Fruit fly (Drosophila melanogaster) whole organism, embryonic: ENCODE results near the gene vari.

ENCODE experiments used
- Adf1 ChIP-seq: fragments of 200-800 bp; sonication (Bioruptor generic); IDR thresholded peaks from 2 replicates; pipeline ENCODE4 v1.3.6; 2022; ENCODE audit warnings: missing biosample characterization, missing genetic modification characterization
- Atf3 ChIP-seq: fragments of 200-800 bp; sonication (Bioruptor generic); optimal IDR thresholded peaks from 3 replicates; lab custom pipeline; 2016; ENCODE audit warnings: missing biosample characterization, missing genetic modification characterization
- BEAF-32 ChIP-seq: fragments of 200-800 bp; sonication (Bioruptor generic); optimal IDR thresholded peaks from 3 replicates; lab custom pipeline; 2017; ENCODE audit warnings: missing biosample characterization, missing genetic modification characterization, mild to moderate bottlenecking, moderate library complexity, missing genetic modification reagents
- CG10462 ChIP-seq: fragments of 200-800 bp; sonication (Bioruptor generic); optimal IDR thresholded peaks from 2 replicates; lab custom pipeline; 2016; ENCODE audit warnings: missing biosample characterization, missing genetic modification characterization
- CG10543 ChIP-seq: fragments of 200-800 bp; sonication (Bioruptor generic); optimal IDR thresholded peaks from 3 replicates; lab custom pipeline; 2017; ENCODE audit warnings: missing biosample characterization, mild to moderate bottlenecking, missing genetic modification characterization, moderate library complexity
- CG10959 ChIP-seq: fragments of 200-800 bp; sonication (Bioruptor generic); IDR thresholded peaks from 2 replicates; pipeline ENCODE4 v1.3.6; 2022; ENCODE audit warnings: missing biosample characterization, missing genetic modification characterization
- CG13287 ChIP-seq: fragments of 200-800 bp; sonication (Bioruptor generic); IDR thresholded peaks from 2 replicates; pipeline ENCODE4 v1.3.6; 2022; ENCODE audit warnings: missing biosample characterization, missing genetic modification characterization; ENCODE audit not compliant: partially characterized antibody
- CG15269 ChIP-seq: fragments of 200-800 bp; sonication (Bioruptor generic); optimal IDR thresholded peaks from 2 replicates; lab custom pipeline; 2018; ENCODE audit warnings: missing biosample characterization, mild to moderate bottlenecking, missing genetic modification characterization, moderate library complexity
- CG1792 ChIP-seq: fragments of 200-800 bp; sonication (Bioruptor generic); optimal IDR thresholded peaks from 2 replicates; lab custom pipeline; 2016; ENCODE audit warnings: missing biosample characterization, missing genetic modification characterization
- CG18476 ChIP-seq: fragments of 200-800 bp; sonication (Bioruptor generic); optimal IDR thresholded peaks from 2 replicates; lab custom pipeline; 2016; ENCODE audit warnings: missing biosample characterization, mild to moderate bottlenecking, missing genetic modification characterization
- CG30403 ChIP-seq: fragments of 200-800 bp; sonication (Bioruptor generic); optimal IDR thresholded peaks from 3 replicates; lab custom pipeline; 2016; ENCODE audit warnings: missing biosample characterization, missing genetic modification characterization
- CG3163 ChIP-seq: fragments of 200-800 bp; sonication (Bioruptor generic); optimal IDR thresholded peaks from 3 replicates; lab custom pipeline; 2016; ENCODE audit warnings: missing biosample characterization, missing genetic modification characterization
- CG33213 ChIP-seq: fragments of 200-800 bp; sonication (Bioruptor generic); optimal IDR thresholded peaks from 3 replicates; lab custom pipeline; 2016; ENCODE audit warnings: missing biosample characterization, missing genetic modification characterization
- CG6813 ChIP-seq: fragments of 200-800 bp; sonication (Bioruptor generic); optimal IDR thresholded peaks from 2 replicates; lab custom pipeline; 2017; ENCODE audit warnings: missing biosample characterization, missing genetic modification characterization, mild to moderate bottlenecking, moderate library complexity, missing genetic modification reagents
- CG7928 ChIP-seq: fragments of 200-800 bp; sonication (Bioruptor generic); optimal IDR thresholded peaks from 2 replicates; lab custom pipeline; 2017; ENCODE audit warnings: missing biosample characterization, mild to moderate bottlenecking, missing genetic modification characterization
- CG7987 ChIP-seq: fragments of 200-800 bp; sonication (Bioruptor generic); optimal IDR thresholded peaks from 2 replicates; lab custom pipeline; 2018; ENCODE audit warnings: missing biosample characterization, mild to moderate bottlenecking, missing genetic modification characterization, moderate library complexity
- CG8290 ChIP-seq, 3 experiments: fragments of 200-800 bp; sonication (Bioruptor generic); optimal IDR thresholded peaks; 2 replicates each; lab custom pipeline; 2016 to 2019; ENCODE audit warnings: missing biosample characterization in 3 of 3, missing genetic modification characterization in 3 of 3, mild to moderate bottlenecking in 2 of 3, moderate library complexity in 1 of 3
- CG8944 ChIP-seq: fragments of 200-800 bp; sonication (Bioruptor generic); optimal IDR thresholded peaks from 3 replicates; lab custom pipeline; 2016; ENCODE audit warnings: missing biosample characterization, missing genetic modification characterization
- CG9932 ChIP-seq: fragments of 200-800 bp; sonication (Bioruptor generic); IDR thresholded peaks from 2 replicates; pipeline ENCODE4 v1.3.6; 2022; ENCODE audit warnings: missing biosample characterization, missing genetic modification characterization
- CoRest ChIP-seq: fragments of 200-800 bp; sonication (Bioruptor generic); optimal IDR thresholded peaks from 3 replicates; lab custom pipeline; 2018; ENCODE audit warnings: missing biosample characterization, mild to moderate bottlenecking, missing genetic modification characterization, moderate library complexity
- Dbx ChIP-seq: fragments of 200-800 bp; sonication (Bioruptor generic); IDR thresholded peaks from 3 replicates; pipeline ENCODE4 v1.3.6; 2022; ENCODE audit warnings: missing biosample characterization, missing genetic modification characterization
- E2f2 ChIP-seq: fragments of 200-800 bp; sonication (Bioruptor generic); IDR thresholded peaks from 2 replicates; pipeline ENCODE4 v1.3.6; 2022; ENCODE audit warnings: missing biosample characterization, missing genetic modification characterization
- HHEX ChIP-seq: fragments of 200-800 bp; sonication (Bioruptor generic); optimal IDR thresholded peaks from 3 replicates; lab custom pipeline; 2017; ENCODE audit warnings: missing biosample characterization, mild to moderate bottlenecking, missing genetic modification characterization, missing genetic modification reagents
- MESR4 ChIP-seq: fragments of 200-800 bp; sonication (Bioruptor generic); optimal IDR thresholded peaks from 2 replicates; lab custom pipeline; 2018; ENCODE audit warnings: missing biosample characterization, mild to moderate bottlenecking, missing genetic modification characterization, moderate library complexity
- Max ChIP-seq: fragments of 200-800 bp; sonication (Bioruptor generic); optimal IDR thresholded peaks from 2 replicates; lab custom pipeline; 2016; ENCODE audit warnings: missing biosample characterization, mild to moderate bottlenecking, missing genetic modification characterization
- NC2β ChIP-seq: fragments of 200-800 bp; sonication (Bioruptor generic); optimal IDR thresholded peaks from 2 replicates; lab custom pipeline; 2016; ENCODE audit warnings: missing biosample characterization, missing genetic modification characterization
- PHDP ChIP-seq: fragments of 200-800 bp; sonication (Bioruptor generic); optimal IDR thresholded peaks from 3 replicates; lab custom pipeline; 2018; ENCODE audit warnings: missing biosample characterization, mild to moderate bottlenecking, missing genetic modification characterization, moderate library complexity
- Pdp1 ChIP-seq, 2 experiments: fragments of 200-800 bp; sonication (Bioruptor generic); optimal IDR thresholded peaks; 3 replicates each; lab custom pipeline; 2016; ENCODE audit warnings: missing biosample characterization in 2 of 2, missing genetic modification characterization in 2 of 2, mild to moderate bottlenecking in 1 of 2, moderate library complexity in 1 of 2
- Ravus ChIP-seq: fragments of 200-800 bp; sonication (Bioruptor generic); IDR thresholded peaks from 2 replicates; pipeline ENCODE4 v1.3.6; 2022; ENCODE audit warnings: missing biosample characterization, missing genetic modification characterization
- Sry-δ ChIP-seq: fragments of 200-800 bp; sonication (Bioruptor generic); optimal IDR thresholded peaks from 2 replicates; lab custom pipeline; 2016; ENCODE audit warnings: missing biosample characterization, missing genetic modification characterization
- Xbp1 ChIP-seq: fragments of 200-800 bp; sonication (Bioruptor generic); optimal IDR thresholded peaks from 3 replicates; lab custom pipeline; 2016; ENCODE audit warnings: missing biosample characterization, mild to moderate bottlenecking, missing genetic modification characterization
- ase ChIP-seq: fragments of 200-800 bp; sonication (Bioruptor generic); IDR thresholded peaks from 3 replicates; pipeline ENCODE4 v1.3.6; 2022; ENCODE audit warnings: missing biosample characterization, missing genetic modification characterization
- crc ChIP-seq: fragments of 200-800 bp; sonication (Bioruptor generic); optimal IDR thresholded peaks from 2 replicates; lab custom pipeline; 2016; ENCODE audit warnings: missing biosample characterization, missing genetic modification characterization
- crp ChIP-seq, 2 experiments: fragments of 200-800 bp; sonication (Bioruptor generic); optimal IDR thresholded peaks; 2 replicates in 1 of 2; 3 replicates in 1 of 2; lab custom pipeline; 2017; ENCODE audit warnings: missing biosample characterization in 2 of 2, missing genetic modification characterization in 2 of 2, mild to moderate bottlenecking in 1 of 2, moderate library complexity in 1 of 2
- fu2 ChIP-seq: fragments of 200-800 bp; sonication (Bioruptor generic); optimal IDR thresholded peaks from 2 replicates; lab custom pipeline; 2016; ENCODE audit warnings: missing biosample characterization, missing genetic modification characterization
- gfzf ChIP-seq: fragments of 200-800 bp; sonication (Bioruptor generic); optimal IDR thresholded peaks from 2 replicates; lab custom pipeline; 2016; ENCODE audit warnings: missing biosample characterization, mild to moderate bottlenecking, missing genetic modification characterization, moderate library complexity
- her ChIP-seq: fragments of 200-800 bp; sonication (Bioruptor generic); optimal IDR thresholded peaks from 2 replicates; lab custom pipeline; 2016; ENCODE audit warnings: missing biosample characterization, missing genetic modification characterization
- jumu ChIP-seq: fragments of 200-800 bp; sonication (Bioruptor generic); optimal IDR thresholded peaks from 3 replicates; lab custom pipeline; 2016; ENCODE audit warnings: missing biosample characterization, missing genetic modification characterization
- kah ChIP-seq: fragments of 200-800 bp; sonication (Bioruptor generic); optimal IDR thresholded peaks from 2 replicates; lab custom pipeline; 2018; ENCODE audit warnings: missing biosample characterization, mild to moderate bottlenecking, missing genetic modification characterization
- lilli ChIP-seq: fragments of 200-800 bp; sonication (Bioruptor generic); optimal IDR thresholded peaks from 3 replicates; lab custom pipeline; 2016; ENCODE audit warnings: missing biosample characterization, missing genetic modification characterization
- lov ChIP-seq, 2 experiments: fragments of 200-800 bp in 1 of 2; fragments of >200 bp in 1 of 2; sonication (Bioruptor generic) in 1 of 2; IDR thresholded peaks in 1 of 2; optimal IDR thresholded peaks in 1 of 2; 2 replicates in 1 of 2; 3 replicates in 1 of 2; pipeline versions ENCODE4 v1.3.6 to Lab custom; 2017 to 2022; ENCODE audit warnings: missing biosample characterization in 1 of 2, missing genetic modification characterization in 1 of 2
- maf-S ChIP-seq: fragments of 200-800 bp; sonication (Bioruptor generic); optimal IDR thresholded peaks from 2 replicates; lab custom pipeline; 2016; ENCODE audit warnings: missing biosample characterization, missing genetic modification characterization
- mam ChIP-seq: fragments of 200-800 bp; sonication (Bioruptor generic); optimal IDR thresholded peaks from 3 replicates; lab custom pipeline; 2016; ENCODE audit warnings: missing biosample characterization, missing genetic modification characterization
- odd ChIP-seq: fragments of 200-800 bp; sonication (Bioruptor generic); optimal IDR thresholded peaks from 2 replicates; lab custom pipeline; 2017; ENCODE audit warnings: missing biosample characterization, mild to moderate bottlenecking, missing genetic modification characterization
- scrt ChIP-seq: fragments of 200-800 bp; sonication (Bioruptor generic); optimal IDR thresholded peaks from 2 replicates; lab custom pipeline; 2018; ENCODE audit warnings: missing biosample characterization, mild to moderate bottlenecking, missing genetic modification characterization, moderate library complexity
- sima ChIP-seq: fragments of 200-800 bp; sonication (Bioruptor generic); optimal IDR thresholded peaks from 2 replicates; lab custom pipeline; 2016; ENCODE audit warnings: missing biosample characterization, missing genetic modification characterization
- twi ChIP-seq: fragments of 200-800 bp; optimal IDR thresholded peaks from 2 replicates; lab custom pipeline; 2019; ENCODE audit warnings: missing biosample characterization, mild to moderate bottlenecking, missing genetic modification characterization, moderate library complexity
- tx ChIP-seq: fragments of 200-800 bp; sonication (Bioruptor generic); optimal IDR thresholded peaks from 2 replicates; lab custom pipeline; 2016; ENCODE audit warnings: missing biosample characterization, missing genetic modification characterization
- vfl ChIP-seq: fragments of 200-800 bp; sonication (Bioruptor generic); optimal IDR thresholded peaks from 2 replicates; lab custom pipeline; 2016; ENCODE audit warnings: missing biosample characterization, missing genetic modification characterization

vari gene

DNA sequence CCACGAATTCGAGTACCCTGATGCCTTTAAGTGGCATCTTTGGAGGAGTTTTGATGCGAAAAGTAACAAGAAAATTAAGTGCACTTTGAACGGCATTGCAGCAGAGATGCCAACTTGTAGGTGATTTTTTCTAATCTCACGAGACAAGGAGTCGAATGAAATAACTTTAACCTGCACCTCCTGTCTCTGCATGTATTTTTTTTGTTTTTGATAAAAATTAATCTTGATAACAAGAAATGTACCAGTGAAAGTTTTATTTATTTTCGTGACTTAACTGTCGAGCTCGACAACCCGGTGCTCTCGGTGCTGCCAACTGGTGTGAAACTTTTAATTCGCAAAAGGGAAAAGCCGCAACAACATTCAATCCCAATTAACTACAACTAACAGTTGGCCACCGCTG lies 44.7 kb downstream of the vari start, which contains the start of the genes Amacr and Ns4 (continued):
- 0 out of 3 replicates have a peak, but pooled peaks have one; percentile 38 for TF ChIP-seq Dbx
- peak; percentile 74 for TF ChIP-seq mam (GFP tag; lab: Kevin White, UChicago)
- peak; percentile 55 for TF ChIP-seq vfl (GFP tag; lab: Kevin White, UChicago)
- no peak for TF ChIP-seq CG7928 (GFP tag; lab: Kevin White, UChicago)
- peak; percentile 48 for TF ChIP-seq twi (tag; lab: Kevin White, UChicago)
- TF ChIP-seq CG10959 (GFP tag; lab: Robert Waterston, UW), result no peak
- peak; percentile 28 for TF ChIP-seq CG8944 (GFP tag; lab: Kevin White, UChicago)
- TF ChIP-seq Pdp1 (GFP tag; optimal IDR thresholded peaks at IDR 0.05; lab: Kevin White, UChicago), result peak; percentile 50 to 56
- no peak for TF ChIP-seq CG10543 (GFP tag; lab: Kevin White, UChicago)
- no peak for TF ChIP-seq CG33213
- peak; percentile 29 for TF ChIP-seq crc (GFP tag; lab: Kevin White, UChicago)
- peak; percentile 66 for TF ChIP-seq jumu (GFP tag; lab: Kevin White, UChicago)
- TF ChIP-seq maf-S (GFP tag; lab: Kevin White, UChicago), result peak; percentile 36
- peak; percentile 75 for TF ChIP-seq CoRest
- no peak for TF ChIP-seq sima (GFP tag; lab: Kevin White, UChicago)
- peak; percentile 59 for TF ChIP-seq BEAF-32 (GFP tag; lab: Kevin White, UChicago)
- TF ChIP-seq her (GFP tag; lab: Kevin White, UChicago), result peak; percentile 47
- peak in 1 of 2 experiments; percentile 15 for TF ChIP-seq crp (GFP tag; optimal IDR thresholded peaks at IDR 0.05; lab: Kevin White, UChicago)
- peak; percentile 49 for TF ChIP-seq Atf3 (GFP tag; lab: Kevin White, UChicago)
- peak; percentile 34 for TF ChIP-seq gfzf (GFP tag; lab: Kevin White, UChicago)
- 0 out of 2 replicates have a peak, but pooled peaks have one; percentile 20 for TF ChIP-seq Adf1 (GFP tag; lab: Robert Waterston, UW)
- TF ChIP-seq NC2β (GFP tag; lab: Kevin White, UChicago), result peak; percentile 25
- peak; percentile 65 for TF ChIP-seq tx (GFP tag; lab: Kevin White, UChicago)
- TF ChIP-seq MESR4 (GFP tag; lab: Kevin White, UChicago), result peak; percentile 38
- TF ChIP-seq scrt (GFP tag; lab: Kevin White, UChicago), result no peak
- TF ChIP-seq Max (GFP tag; lab: Kevin White, UChicago), result peak; percentile 41
- peak; percentile 66 for TF ChIP-seq CG9932
- TF ChIP-seq HHEX (GFP tag; lab: Kevin White, UChicago), result peak; percentile 3
- TF ChIP-seq CG18476 (GFP tag; lab: Kevin White, UChicago), result no peak
- TF ChIP-seq E2f2 (GFP tag; lab: Robert Waterston, UW), result peak; percentile 38; the same call in 1 of the 2 replicates
- peak; percentile 71 for TF ChIP-seq CG30403 (GFP tag; lab: Kevin White, UChicago)
- TF ChIP-seq Ravus (GFP tag; lab: Robert Waterston, UW), result no peak
- TF ChIP-seq PHDP, result no peak
- TF ChIP-seq Xbp1, result peak; percentile 62
- no peak for TF ChIP-seq CG15269
- TF ChIP-seq CG13287, result peak; percentile 65
- TF ChIP-seq CG3163 (GFP tag; lab: Kevin White, UChicago), result no peak
- peak; percentile 33; the same call in 1 of the 3 replicates for TF ChIP-seq ase (GFP tag; lab: Robert Waterston, UW)
- peak; percentile 19 for TF ChIP-seq CG1792
- TF ChIP-seq odd (GFP tag; lab: Kevin White, UChicago), result peak; percentile 28
- TF ChIP-seq CG6813, result no peak
- TF ChIP-seq Sry-δ (GFP tag; lab: Kevin White, UChicago), result peak; percentile 43
- no peak for TF ChIP-seq CG7987 (GFP tag; lab: Kevin White, UChicago)
- no peak for TF ChIP-seq lov (optimal IDR thresholded peaks at IDR 0.05; lab: Kevin White, UChicago)
- no peak for TF ChIP-seq lov (GFP tag; IDR thresholded peaks at IDR 0.05; lab: Robert Waterston, UW)
- no peak for TF ChIP-seq CG10462 (GFP tag; lab: Kevin White, UChicago)
- no peak for TF ChIP-seq CG8290 (GFP tag; optimal IDR thresholded peaks at IDR 0.05; lab: Kevin White, UChicago)
- TF ChIP-seq CG8290 (tag; optimal IDR thresholded peaks at IDR 0.05; lab: Kevin White, UChicago), result peak in 1 of 2 experiments; percentile 2
- peak; percentile 73 for TF ChIP-seq lilli (GFP tag; lab: Kevin White, UChicago)
- peak; percentile 65 for TF ChIP-seq fu2 (GFP tag; lab: Kevin White, UChicago)
- no peak for TF ChIP-seq kah (GFP tag; lab: Kevin White, UChicago)
